Fruit fly (Drosophila melanogaster): ENCODE measurements around the gene Or98a.

Gene Or98a

dm6 chr3R:27845650-27846049 is at the start of gene Or98a:
Gene Or98a (plus strand): TSS chr3R:27845950.
- no peak for TF ChIP-seq CG17801 (GFP tag; optimal IDR thresholded peaks at IDR 0.05; ENCODE audit: partially characterized antibody)

DNA sequence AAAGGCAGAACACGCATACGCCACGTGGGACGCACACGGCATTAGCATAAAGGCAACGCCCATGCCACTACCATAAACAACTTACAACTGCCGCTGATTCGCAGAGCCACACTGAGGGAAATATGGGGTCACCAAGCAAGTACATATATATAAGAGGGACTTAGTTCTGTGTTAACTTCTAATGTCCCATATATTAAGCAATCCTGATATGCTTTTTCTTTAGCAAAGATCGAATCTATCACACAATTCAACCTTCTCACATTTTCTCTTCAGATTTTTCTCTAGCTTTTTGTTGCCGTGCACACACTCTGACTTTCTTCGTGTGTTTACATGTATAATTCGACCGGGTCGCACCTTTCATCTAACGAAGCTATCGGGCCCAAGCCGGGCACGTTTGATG is 32.5 kb upstream of the Or98a start:
- TF ChIP-seq CG17801 (GFP tag; optimal IDR thresholded peaks at IDR 0.05; ENCODE audit: partially characterized antibody): no peak

- no peak for TF ChIP-seq CG17801 (GFP tag; optimal IDR thresholded peaks at IDR 0.05; ENCODE audit: partially characterized antibody)
These were observed 19.6 kb upstream of the Or98a start for dm6 chr3R:27826188-27826587.

- no peak for TF ChIP-seq CG17801 (GFP tag; optimal IDR thresholded peaks at IDR 0.05; ENCODE audit: partially characterized antibody)
These were observed 1.9 kb upstream of the Or98a start for dm6 chr3R:27843809-27844208.

DNA sequence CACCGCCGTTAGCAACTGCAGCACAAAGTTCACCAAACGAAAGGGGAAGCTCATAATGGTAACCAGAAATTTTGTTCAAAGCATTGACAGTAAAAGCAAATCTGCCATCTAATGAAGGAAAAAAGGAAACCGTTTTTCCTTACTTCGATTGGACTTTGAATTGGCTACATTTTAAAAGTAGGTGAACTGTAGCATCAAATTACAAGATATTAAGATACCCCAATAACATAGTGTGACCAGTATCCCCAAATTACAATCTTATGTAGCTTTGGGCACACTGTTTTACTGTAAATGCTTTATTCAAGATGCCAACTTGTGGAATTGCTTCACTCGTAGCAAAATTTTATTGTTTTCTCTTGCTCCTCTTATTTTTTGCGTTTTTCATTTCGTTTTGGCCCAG is 26.5 kb downstream of the Or98a start, which contains the start of gene CG12426:
Gene CG12426, minus strand, starts transcription at position 101 of the 400 bp plus-strand sequence.
- TF ChIP-seq CG17801 (GFP tag; optimal IDR thresholded peaks at IDR 0.05; ENCODE audit: partially characterized antibody): no peak

- no peak for TF ChIP-seq CG17801 (GFP tag; optimal IDR thresholded peaks at IDR 0.05; ENCODE audit: partially characterized antibody)
These were observed 42.4 kb downstream of the Or98a start for dm6 chr3R:27888110-27888509.
